Worm (Caenorhabditis elegans): ENCODE measurements around the gene K05F1.10.

DNA sequence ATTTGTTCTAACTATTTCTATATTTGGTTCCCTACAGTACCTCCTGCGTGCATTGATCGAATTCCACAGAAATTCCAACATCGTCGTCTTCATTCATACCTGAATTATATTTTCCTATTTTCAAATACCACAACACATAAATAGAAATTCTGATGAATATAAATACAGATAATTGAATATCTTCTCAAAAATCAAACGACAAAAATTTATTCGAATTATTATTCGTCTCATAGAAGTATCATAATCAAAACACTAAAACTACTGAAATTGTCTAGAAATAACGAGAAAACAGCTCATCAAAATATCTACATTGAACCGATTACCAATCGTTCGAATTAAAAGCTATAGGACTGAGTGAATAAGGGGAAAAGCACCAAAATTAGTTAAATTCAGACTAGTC lies 27.9 kb upstream of the K05F1.10 start, which contains the start of gene gtap-1:
- TF ChIP-seq elt-2 (tag; optimal IDR thresholded peaks at IDR 0.05) (no peak), tbx-2 (tag; optimal IDR thresholded peaks at IDR 0.05) (no peak), nhr-77 (tag; optimal IDR thresholded peaks at IDR 0.05) (no peak), elt-3 (tag; optimal IDR thresholded peaks at IDR 0.05) (no peak), jun-1 (tag; optimal IDR thresholded peaks at IDR 0.05) (no peak), sox-4 (tag; optimal IDR thresholded peaks at IDR 0.05) (no peak), nhr-28 (tag; optimal IDR thresholded peaks at IDR 0.05) (no peak), aly-2 (tag; optimal IDR thresholded peaks at IDR 0.05) (no peak)

Data from whole organism, L1 larva.